Worm (Caenorhabditis elegans): Measurements from ENCODE around the gene lgc-6.
A peak's percentile ranks its signal among the peaks of the same experiment; 100 is the strongest.

The lgc-6 gene

DNA sequence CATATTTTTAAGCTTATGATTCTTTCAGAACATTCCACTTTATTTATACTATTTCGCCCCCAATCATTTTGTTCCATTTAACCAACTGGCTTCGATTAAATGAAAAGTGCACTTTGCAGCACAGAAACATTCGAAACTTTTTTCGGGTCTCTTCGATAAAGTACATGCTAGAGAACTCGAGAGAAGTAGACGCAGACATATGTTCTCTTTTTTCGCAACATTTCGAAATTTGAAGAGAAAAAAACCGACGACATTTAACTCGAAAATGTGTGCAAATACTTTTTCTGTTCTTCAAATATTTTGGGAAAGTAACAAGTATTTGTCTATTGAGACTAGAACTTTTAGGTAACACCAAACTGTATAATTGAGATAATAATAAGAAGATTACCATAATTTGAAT is 37.2 kb downstream of the lgc-6 start:
- TF ChIP-seq sea-2 (GFP tag; optimal IDR thresholded peaks at IDR 0.05): no peak
- no peak for TF ChIP-seq snpc-4 (tag; optimal IDR thresholded peaks at IDR 0.05)
- TF ChIP-seq elt-2 (tag; optimal IDR thresholded peaks at IDR 0.05): no peak
- TF ChIP-seq skn-1 (tag; optimal IDR thresholded peaks at IDR 0.05): no peak
- TF ChIP-seq pha-4 (tag; optimal IDR thresholded peaks at IDR 0.05): peak; percentile 55
- TF ChIP-seq nfya-1 (tag; optimal IDR thresholded peaks at IDR 0.05; ENCODE audit: insufficient read depth): peak; percentile 44
- TF ChIP-seq ama-1 (optimal IDR thresholded peaks at IDR 0.05): no peak
- no peak for TF ChIP-seq hmg-11 (tag; optimal IDR thresholded peaks at IDR 0.05)
- no peak for TF ChIP-seq R02D3.7 (tag; optimal IDR thresholded peaks at IDR 0.05)
- TF ChIP-seq egl-27 (tag; optimal IDR thresholded peaks at IDR 0.05): no peak
- TF ChIP-seq nhr-11 (tag; optimal IDR thresholded peaks at IDR 0.05): no peak
- no peak for TF ChIP-seq ztf-4 (tag; optimal IDR thresholded peaks at IDR 0.05)
- no peak for TF ChIP-seq tbx-2 (tag; optimal IDR thresholded peaks at IDR 0.05)
- no peak for TF ChIP-seq nhr-237 (tag; optimal IDR thresholded peaks at IDR 0.05)
- no peak for TF ChIP-seq lin-39 (tag; optimal IDR thresholded peaks at IDR 0.05)
- TF ChIP-seq ceh-28 (tag; optimal IDR thresholded peaks at IDR 0.05): no peak

DNA sequence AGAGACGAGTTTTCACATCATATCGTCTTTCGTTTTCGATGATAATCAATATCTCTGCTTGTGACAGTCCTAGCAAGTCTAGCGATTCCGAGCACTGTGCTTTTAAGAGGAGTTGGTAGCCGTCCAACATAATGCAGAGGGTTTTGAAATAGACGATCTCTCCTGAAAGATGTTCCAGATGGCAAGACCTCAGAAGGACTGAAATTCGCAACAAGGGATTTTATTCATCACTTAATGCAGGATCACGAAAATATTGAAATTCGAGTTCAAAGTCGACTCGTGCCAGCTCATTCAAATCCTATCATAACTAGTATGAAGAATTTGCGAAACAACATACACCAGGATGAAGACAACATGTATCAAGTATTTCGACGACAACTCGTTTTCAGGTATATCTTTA is 37.8 kb downstream of the lgc-6 start, which contains the start of gene D2096.7:
Gene D2096.7 (minus strand): TSS at position 130 of the 400 bp plus-strand sequence.
- no peak for TF ChIP-seq nhr-23 (tag; optimal IDR thresholded peaks at IDR 0.05)
- TF ChIP-seq R02D3.7 (tag; optimal IDR thresholded peaks at IDR 0.05): no peak
- TF ChIP-seq mml-1 (tag; optimal IDR thresholded peaks at IDR 0.05): no peak
- TF ChIP-seq elt-1 (tag; optimal IDR thresholded peaks at IDR 0.05): no peak
- no peak for TF ChIP-seq nhr-12 (tag; optimal IDR thresholded peaks at IDR 0.05)
- peak; percentile 31 for TF ChIP-seq nhr-43 (tag; optimal IDR thresholded peaks at IDR 0.05; ENCODE audit: poor library complexity, severe bottlenecking)
- TF ChIP-seq elt-2 (tag; optimal IDR thresholded peaks at IDR 0.05): peak; percentile 2
- no peak for TF ChIP-seq egl-27 (tag; optimal IDR thresholded peaks at IDR 0.05)
- TF ChIP-seq lin-39 (tag; optimal IDR thresholded peaks at IDR 0.05): no peak
- no peak for TF ChIP-seq ceh-9 (tag; optimal IDR thresholded peaks at IDR 0.05)
- TF ChIP-seq lsy-12 (tag; optimal IDR thresholded peaks at IDR 0.05): peak; percentile 6
- no peak for TF ChIP-seq fkh-2 (tag; optimal IDR thresholded peaks at IDR 0.05)
- no peak for TF ChIP-seq unc-39 (tag; optimal IDR thresholded peaks at IDR 0.05)
- TF ChIP-seq ztf-4 (tag; optimal IDR thresholded peaks at IDR 0.05): peak; percentile 47
- no peak for TF ChIP-seq nhr-11 (tag; optimal IDR thresholded peaks at IDR 0.05)
- TF ChIP-seq skn-1 (tag; optimal IDR thresholded peaks at IDR 0.05): no peak
- no peak for TF ChIP-seq zag-1 (tag; optimal IDR thresholded peaks at IDR 0.05)
- TF ChIP-seq ama-1 (optimal IDR thresholded peaks at IDR 0.05): peak; percentile 77

DNA sequence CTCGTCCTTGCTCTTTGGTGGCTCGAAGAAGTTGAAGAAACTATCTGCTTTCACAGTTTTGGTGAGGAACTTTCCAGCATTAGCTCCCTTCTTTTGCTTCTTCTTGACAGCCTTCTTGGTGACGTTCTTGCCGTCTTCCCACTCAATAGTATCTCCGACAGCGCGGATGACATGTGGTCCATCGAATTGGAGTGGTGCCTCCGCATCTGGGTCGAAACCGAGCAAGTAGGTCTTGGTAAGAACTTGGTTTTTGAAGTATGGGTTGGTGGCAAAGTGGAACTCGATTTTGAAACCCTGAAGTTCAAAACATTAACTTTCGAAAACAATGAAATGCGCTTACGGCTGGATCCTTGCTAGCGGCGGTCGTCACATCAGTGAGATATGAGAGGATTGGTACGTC is 38.5 kb downstream of the lgc-6 start:
- TF ChIP-seq lsy-12 (tag; optimal IDR thresholded peaks at IDR 0.05) (no peak), nhr-43 (tag; optimal IDR thresholded peaks at IDR 0.05; ENCODE audit: poor library complexity, severe bottlenecking) (no peak), nhr-237 (tag; optimal IDR thresholded peaks at IDR 0.05) (no peak), tbx-2 (tag; optimal IDR thresholded peaks at IDR 0.05) (no peak), jun-1 (tag; optimal IDR thresholded peaks at IDR 0.05) (no peak), mdl-1 (tag; optimal IDR thresholded peaks at IDR 0.05) (no peak), ama-1 (optimal IDR thresholded peaks at IDR 0.05) (no peak), nhr-28 (tag; optimal IDR thresholded peaks at IDR 0.05) (no peak), nhr-25 (tag; optimal IDR thresholded peaks at IDR 0.05) (no peak), ztf-4 (tag; optimal IDR thresholded peaks at IDR 0.05) (no peak), ceh-82 (tag; optimal IDR thresholded peaks at IDR 0.05) (no peak), fkh-2 (tag; optimal IDR thresholded peaks at IDR 0.05) (no peak), mml-1 (tag; optimal IDR thresholded peaks at IDR 0.05) (no peak), pqm-1 (tag; optimal IDR thresholded peaks at IDR 0.05) (no peak), nhr-77 (tag; optimal IDR thresholded peaks at IDR 0.05) (no peak), nfya-1 (tag; optimal IDR thresholded peaks at IDR 0.05; ENCODE audit: insufficient read depth) (no peak), nhr-11 (tag; optimal IDR thresholded peaks at IDR 0.05) (no peak), lin-15B (tag; optimal IDR thresholded peaks at IDR 0.05) (no peak), aly-2 (tag; optimal IDR thresholded peaks at IDR 0.05) (no peak), ztf-11 (tag; optimal IDR thresholded peaks at IDR 0.05) (no peak)

- TF ChIP-seq fkh-2 (tag; optimal IDR thresholded peaks at IDR 0.05): no peak
- TF ChIP-seq fos-1 (tag; optimal IDR thresholded peaks at IDR 0.05): no peak
- TF ChIP-seq ama-1 (optimal IDR thresholded peaks at IDR 0.05): peak; percentile 14
- peak; percentile 43 for TF ChIP-seq pqm-1 (tag; optimal IDR thresholded peaks at IDR 0.05)
- TF ChIP-seq eor-1 (tag; optimal IDR thresholded peaks at IDR 0.05): no peak
- peak; percentile 85 for TF ChIP-seq egl-5 (tag; optimal IDR thresholded peaks at IDR 0.05)
- no peak for TF ChIP-seq ceh-16 (tag; optimal IDR thresholded peaks at IDR 0.05)
- no peak for TF ChIP-seq ZK546.5 (tag; optimal IDR thresholded peaks at IDR 0.05)
- TF ChIP-seq elt-3 (tag; optimal IDR thresholded peaks at IDR 0.05): no peak
- peak; percentile 39 for TF ChIP-seq ceh-28 (tag; optimal IDR thresholded peaks at IDR 0.05)
- no peak for TF ChIP-seq aly-2 (tag; optimal IDR thresholded peaks at IDR 0.05)
- TF ChIP-seq nhr-237 (tag; optimal IDR thresholded peaks at IDR 0.05): no peak
- no peak for TF ChIP-seq elt-1 (tag; optimal IDR thresholded peaks at IDR 0.05)
- no peak for TF ChIP-seq ceh-82 (tag; optimal IDR thresholded peaks at IDR 0.05)
- TF ChIP-seq sea-2 (GFP tag; optimal IDR thresholded peaks at IDR 0.05): no peak
- TF ChIP-seq lin-15B (tag; optimal IDR thresholded peaks at IDR 0.05): peak; percentile 82
- no peak for TF ChIP-seq egl-27 (tag; optimal IDR thresholded peaks at IDR 0.05)
- no peak for TF ChIP-seq nhr-11 (tag; optimal IDR thresholded peaks at IDR 0.05)
- no peak for TF ChIP-seq zag-1 (tag; optimal IDR thresholded peaks at IDR 0.05)
- TF ChIP-seq snpc-4 (tag; optimal IDR thresholded peaks at IDR 0.05): peak; percentile 83
- no peak for TF ChIP-seq nhr-67 (tag; optimal IDR thresholded peaks at IDR 0.05)
- no peak for TF ChIP-seq nhr-28 (tag; optimal IDR thresholded peaks at IDR 0.05)
- peak; percentile 62 for TF ChIP-seq ztf-4 (tag; optimal IDR thresholded peaks at IDR 0.05)
- TF ChIP-seq mml-1 (tag; optimal IDR thresholded peaks at IDR 0.05): no peak
- peak; percentile 47 for TF ChIP-seq nhr-25 (tag; optimal IDR thresholded peaks at IDR 0.05)
- no peak for TF ChIP-seq lsy-12 (tag; optimal IDR thresholded peaks at IDR 0.05)
- TF ChIP-seq mdl-1 (tag; optimal IDR thresholded peaks at IDR 0.05): no peak
- TF ChIP-seq pha-4 (tag; optimal IDR thresholded peaks at IDR 0.05): peak; percentile 95
- TF ChIP-seq nhr-12 (tag; optimal IDR thresholded peaks at IDR 0.05): no peak
Observed at ce11 chrIV:8379278-8379677, 39.5 kb downstream of the lgc-6 start, which contains the start of gene nap-1. nap-1 (minus strand) TSS chrIV:8379319.
